Worm (Caenorhabditis elegans): ENCODE measurements around the gene set-31.
A peak's percentile ranks its signal among the peaks of the same experiment; 100 is the strongest.

set-31 gene

ce11 chrV:14414032-14414431 is 3.7 kb upstream of the set-31 start:
- TF ChIP-seq elt-2 (tag; optimal IDR thresholded peaks at IDR 0.05) (peak; percentile 60), C34B4.2 (tag; optimal IDR thresholded peaks at IDR 0.05) (no peak), efl-1 (optimal IDR thresholded peaks at IDR 0.05) (no peak), efl-1 (GFP tag; optimal IDR thresholded peaks at IDR 0.05 in 1 of 2) (peak in 1 of 2 experiments; percentile 41), hlh-4 (tag; optimal IDR thresholded peaks at IDR 0.05) (no peak), pax-3 (tag; optimal IDR thresholded peaks at IDR 0.05) (peak; percentile 2), jun-1 (tag; optimal IDR thresholded peaks at IDR 0.05) (peak; percentile 63)

- TF ChIP-seq sup-37 (GFP tag; optimal IDR thresholded peaks at IDR 0.05), result peak; percentile 17
- TF ChIP-seq zag-1 (tag; optimal IDR thresholded peaks at IDR 0.05), result no peak
- no peak for TF ChIP-seq hlh-17 (GFP tag; optimal IDR thresholded peaks at IDR 0.05; ENCODE audit: borderline replicate concordance)
- TF ChIP-seq nhr-20 (tag; optimal IDR thresholded peaks at IDR 0.05), result peak; percentile 83
- TF ChIP-seq nhr-85 (tag), result peak; percentile 79
- TF ChIP-seq ets-5 (GFP tag; IDR thresholded peaks at IDR 0.05), result no peak
- TF ChIP-seq dsc-1 (tag; optimal IDR thresholded peaks at IDR 0.05), result peak; percentile 68
- TF ChIP-seq nhr-237 (tag; optimal IDR thresholded peaks at IDR 0.05), result no peak
- TF ChIP-seq swsn-7 (tag; optimal IDR thresholded peaks at IDR 0.05), result peak; percentile 80
- TF ChIP-seq lin-14 (GFP tag; optimal IDR thresholded peaks at IDR 0.05), result peak; percentile 80
- TF ChIP-seq zip-4 (GFP tag; optimal IDR thresholded peaks at IDR 0.05), result peak; percentile 68
- TF ChIP-seq egl-13 (tag; optimal IDR thresholded peaks at IDR 0.05), result peak; percentile 4
- 0 out of 2 replicates have a peak, but pooled peaks have one; percentile 9 for TF ChIP-seq unc-98 (GFP tag; IDR thresholded peaks at IDR 0.05)
- no peak for TF ChIP-seq hpl-2 (GFP tag; optimal IDR thresholded peaks at IDR 0.05)
- TF ChIP-seq unc-30 (tag; optimal IDR thresholded peaks at IDR 0.05), result no peak
- TF ChIP-seq lin-35 (GFP tag; optimal IDR thresholded peaks at IDR 0.05), result peak; percentile 63 to 79
- TF ChIP-seq nhr-71 (tag; optimal IDR thresholded peaks at IDR 0.05), result peak; percentile 88
- no peak for TF ChIP-seq ceh-63 (GFP tag; optimal IDR thresholded peaks at IDR 0.05)
- TF ChIP-seq efl-3 (GFP tag; optimal IDR thresholded peaks at IDR 0.05), result no peak
- peak; percentile 76 for TF ChIP-seq xbp-1 (tag; optimal IDR thresholded peaks at IDR 0.05)
- peak; percentile 14 for TF ChIP-seq lir-3 (tag; optimal IDR thresholded peaks at IDR 0.05; ENCODE audit: poor library complexity)
- TF ChIP-seq pax-3 (tag; optimal IDR thresholded peaks at IDR 0.05), result peak; percentile 49
- TF ChIP-seq Y116A8C.19 (tag; optimal IDR thresholded peaks at IDR 0.05; ENCODE audit: borderline replicate concordance), result no peak
- no peak for TF ChIP-seq fkh-4 (tag; optimal IDR thresholded peaks at IDR 0.05; ENCODE audit: borderline replicate concordance)
- TF ChIP-seq grh-1 (GFP tag; IDR thresholded peaks at IDR 0.05), result no peak
- TF ChIP-seq aha-1 (tag; optimal IDR thresholded peaks at IDR 0.05), result no peak
- TF ChIP-seq nhr-77 (tag; optimal IDR thresholded peaks at IDR 0.05), result no peak
- TF ChIP-seq C34B4.2 (tag; optimal IDR thresholded peaks at IDR 0.05), result no peak
- peak; percentile 78 to 79 for TF ChIP-seq lsy-2 (tag; optimal IDR thresholded peaks at IDR 0.05)
- TF ChIP-seq tbx-2 (tag; optimal IDR thresholded peaks at IDR 0.05), result peak; percentile 74
- peak; percentile 11 for TF ChIP-seq skn-1 (tag; optimal IDR thresholded peaks at IDR 0.05)
- TF ChIP-seq unc-130 (tag; optimal IDR thresholded peaks at IDR 0.05), result peak; percentile 65
- TF ChIP-seq egl-27 (tag; optimal IDR thresholded peaks at IDR 0.05), result no peak
- peak in 1 of 2 experiments; percentile 74 for TF ChIP-seq mdl-1 (tag; optimal IDR thresholded peaks at IDR 0.05)
- TF ChIP-seq ceh-88 (GFP tag; IDR thresholded peaks at IDR 0.05), result no peak
- TF ChIP-seq unc-86 (tag; optimal IDR thresholded peaks at IDR 0.05), result peak; percentile 72
- peak; percentile 89 for TF ChIP-seq mep-1 (tag; optimal IDR thresholded peaks at IDR 0.05)
- TF ChIP-seq nhr-28 (tag; optimal IDR thresholded peaks at IDR 0.05), result no peak
- peak; percentile 1 for TF ChIP-seq sox-4 (tag; optimal IDR thresholded peaks at IDR 0.05)
- TF ChIP-seq ceh-82 (tag; optimal IDR thresholded peaks at IDR 0.05), result peak; percentile 50 to 64 (median 51)
- TF ChIP-seq nhr-90 (tag; optimal IDR thresholded peaks at IDR 0.05; ENCODE audit: poor library complexity), result peak; percentile 79
- no peak for TF ChIP-seq ces-1 (GFP tag; optimal IDR thresholded peaks at IDR 0.05)
- TF ChIP-seq nhr-19 (GFP tag; conservative IDR thresholded peaks at IDR 0.05), result peak; percentile 75
- no peak for TF ChIP-seq mef-2 (tag; optimal IDR thresholded peaks at IDR 0.05)
- TF ChIP-seq lin-13 (GFP tag; optimal IDR thresholded peaks at IDR 0.05), result peak; percentile 64
- TF ChIP-seq ama-1 (optimal IDR thresholded peaks at IDR 0.05), result no peak
Observed at ce11 chrV:14414964-14415564, 2.6 kb upstream of the set-31 start, which contains the start of the genes nxf-1 and C15H11.11. nxf-1 (minus strand) TSS chrV:14415014. C15H11.11 (plus strand) TSS chrV:14415499.
